Worm (Caenorhabditis elegans) whole organism, L3 larva: ENCODE results near the gene nhr-253.

Source experiments
- R02D3.7 ChIP-seq: fragments of 150-350 bp; optimal IDR thresholded peaks from 2 replicates; lab custom pipeline; 2014; ENCODE audit warnings: missing biosample characterization, missing genetic modification characterization
- ceh-82 ChIP-seq: fragments of 150-350 bp; optimal IDR thresholded peaks from 2 replicates; lab custom pipeline; 2014; ENCODE audit warnings: missing biosample characterization, missing genetic modification characterization
- ceh-9 ChIP-seq: sonication (generic microtip); optimal IDR thresholded peaks from 2 replicates; lab custom pipeline; 2018; ENCODE audit warnings: missing biosample characterization, missing genetic modification characterization
- eor-1 ChIP-seq, 2 experiments: fragments of 150-350 bp; optimal IDR thresholded peaks; 2 replicates each; lab custom pipeline; 2014 to 2018; ENCODE audit warnings: missing biosample characterization in 2 of 2, missing genetic modification characterization in 2 of 2
- mdl-1 ChIP-seq: fragments of 150-350 bp; optimal IDR thresholded peaks from 2 replicates; lab custom pipeline; 2014; ENCODE audit warnings: missing biosample characterization, missing genetic modification characterization
- mml-1 ChIP-seq: fragments of 150-350 bp; sonication (generic microtip); optimal IDR thresholded peaks from 3 replicates; lab custom pipeline; 2014; ENCODE audit warnings: missing biosample characterization, missing genetic modification characterization
- nhr-23 ChIP-seq: fragments of 150-350 bp; optimal IDR thresholded peaks from 2 replicates; lab custom pipeline; 2014; ENCODE audit warnings: missing biosample characterization, missing genetic modification reagents, missing genetic modification characterization
- nhr-237 ChIP-seq: fragments of 150-350 bp; optimal IDR thresholded peaks from 2 replicates; lab custom pipeline; 2014; ENCODE audit warnings: missing biosample characterization, missing genetic modification characterization
- nhr-43 ChIP-seq: sonication (generic microtip); optimal IDR thresholded peaks from 2 replicates; lab custom pipeline; 2016; ENCODE audit warnings: mild to moderate bottlenecking, missing genetic modification characterization, missing compliant biosample characterization; ENCODE audit not compliant: poor library complexity, severe bottlenecking
- pha-4 ChIP-seq: fragments of 150-350 bp; optimal IDR thresholded peaks from 2 replicates; lab custom pipeline; 2014; ENCODE audit warnings: missing biosample characterization, missing genetic modification reagents, missing genetic modification characterization
- snpc-4 ChIP-seq: fragments of 150-350 bp; optimal IDR thresholded peaks from 2 replicates; lab custom pipeline; 2014; ENCODE audit warnings: missing biosample characterization, missing genetic modification characterization

DNA sequence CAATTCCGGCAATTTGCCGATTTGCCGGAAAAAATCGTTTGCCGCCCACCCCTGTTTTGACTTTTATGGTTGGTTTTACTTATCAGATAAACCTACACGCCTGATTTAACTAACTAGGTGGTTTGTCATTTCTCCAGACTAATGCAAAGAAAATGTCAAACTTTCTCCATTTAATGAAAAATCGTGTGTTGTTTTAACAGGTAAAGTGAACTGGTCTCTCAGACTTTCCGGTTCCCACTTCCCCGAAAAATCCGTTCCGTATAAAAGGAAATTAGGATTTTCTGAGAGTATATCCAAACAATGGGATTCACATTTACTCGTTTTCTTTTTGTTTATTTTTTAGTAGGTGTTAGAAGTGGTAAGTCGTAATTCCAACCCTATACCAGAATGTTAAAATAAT lies 31.7 kb upstream of the nhr-253 start, which contains the start of gene mltn-6:
- TF ChIP-seq ceh-82 (no peak), ceh-9 (tag; lab: Kevin White, UChicago) (no peak), snpc-4 (no peak), eor-1 (tag; optimal IDR thresholded peaks at IDR 0.05; lab: Kevin White, UChicago) (no peak), R02D3.7 (no peak), nhr-43 (tag; lab: Kevin White, UChicago) (no peak), pha-4 (tag; lab: Kevin White, UChicago) (no peak), mml-1 (tag; lab: Kevin White, UChicago) (no peak), nhr-23 (tag; lab: Kevin White, UChicago) (no peak), mdl-1 (tag; lab: Kevin White, UChicago) (no peak), nhr-237 (tag; lab: Kevin White, UChicago) (no peak)
